Worm (Caenorhabditis elegans) whole organism, midembryonic: ENCODE measurements around the gene flp-17.
"Not testable (repeated sequence)": the region's sequence is repeated elsewhere in the genome, so short reads cannot be mapped to it uniquely, and the experiment has no call there.

Experiments used
- T22C8.4 ChIP-seq: fragments of 200-800 bp; sonication (Bioruptor generic); IDR thresholded peaks from 2 replicates; pipeline ENCODE4 v1.3.6; 2022; ENCODE audit warnings: missing genetic modification characterization, missing compliant biosample characterization
- cog-1 ChIP-seq: sonication (generic microtip); optimal IDR thresholded peaks from 2 replicates; lab custom pipeline; 2016; ENCODE audit warnings: missing genetic modification characterization, missing compliant biosample characterization
- flt-1 ChIP-seq: fragments of 200-800 bp; sonication (Bioruptor generic); IDR thresholded peaks from 2 replicates; pipeline ENCODE4 v1.3.6; 2022; ENCODE audit warnings: missing genetic modification characterization, missing compliant biosample characterization
- klf-2 ChIP-seq: fragments of 200-800 bp; sonication (Bioruptor generic); conservative IDR thresholded peaks from 2 replicates; pipeline ENCODE4 v1.3.6; 2022; ENCODE audit warnings: missing genetic modification reagents, missing genetic modification characterization, missing compliant biosample characterization
- med-1 ChIP-seq: sonication (generic microtip); optimal IDR thresholded peaks from 2 replicates; lab custom pipeline; 2017; ENCODE audit warnings: missing genetic modification characterization, mild to moderate bottlenecking, missing compliant biosample characterization, antibody characterized with exemption, missing genetic modification reagents; ENCODE audit not compliant: insufficient read depth
- ref-1 ChIP-seq: fragments of 200-800 bp; sonication (Bioruptor generic); conservative IDR thresholded peaks from 2 replicates; pipeline ENCODE4 v1.3.6; 2022; ENCODE audit warnings: missing genetic modification reagents, missing genetic modification characterization, missing compliant biosample characterization
- tab-1 ChIP-seq: fragments of 200-800 bp; sonication (Bioruptor generic); IDR thresholded peaks from 2 replicates; pipeline ENCODE4 v1.3.6; 2022; ENCODE audit warnings: missing genetic modification characterization, missing compliant biosample characterization
- ztf-23 ChIP-seq: fragments of 200-800 bp; sonication (Bioruptor generic); IDR thresholded peaks from 2 replicates; pipeline ENCODE4 v1.3.6; 2022; ENCODE audit warnings: missing genetic modification reagents, missing genetic modification characterization, missing compliant biosample characterization
- ztf-29 ChIP-seq: fragments of 200-800 bp; sonication (Bioruptor generic); IDR thresholded peaks from 2 replicates; pipeline ENCODE4 v1.3.6; 2022; ENCODE audit warnings: missing genetic modification reagents, missing genetic modification characterization, missing compliant biosample characterization

Gene flp-17

DNA sequence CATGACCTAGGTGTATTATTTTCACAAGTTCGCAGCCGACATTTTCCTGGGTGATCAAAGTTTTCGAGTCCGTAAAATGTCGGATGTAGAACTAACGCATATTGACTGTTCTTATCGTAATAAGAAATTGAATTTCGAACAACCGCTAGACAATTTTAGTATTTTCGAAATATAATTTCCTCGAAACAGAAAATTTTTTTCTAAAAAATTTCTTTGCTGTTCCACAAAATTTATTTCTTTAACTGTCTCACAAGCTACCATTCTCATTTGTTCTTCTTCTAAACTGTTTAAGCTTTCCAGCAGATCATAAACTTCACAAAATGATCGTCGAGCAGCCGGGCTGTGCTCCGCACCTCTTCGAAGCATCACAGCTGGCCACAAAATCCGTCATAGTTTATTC, 15.5 kb downstream of the flp-17 start, which contains the start of gene C52D10.3:
C52D10.3 (plus strand) TSS at position 301 of the 400 bp plus-strand sequence.
- no peak for TF ChIP-seq ref-1 (GFP tag; lab: Robert Waterston, UW)
- no peak for TF ChIP-seq med-1 (GFP tag; lab: Kevin White, UChicago)
- TF ChIP-seq T22C8.4 (GFP tag; lab: Robert Waterston, UW): no peak
- TF ChIP-seq cog-1 (tag; lab: Kevin White, UChicago): no peak
- no peak for TF ChIP-seq klf-2 (GFP tag; lab: Robert Waterston, UW)
- TF ChIP-seq flt-1 (GFP tag; lab: Robert Waterston, UW): no peak
- no peak for TF ChIP-seq tab-1 (GFP tag; lab: Robert Waterston, UW)
- TF ChIP-seq ztf-29 (GFP tag; lab: Robert Waterston, UW): no peak
- no peak for TF ChIP-seq ztf-23 (GFP tag; lab: Robert Waterston, UW)

DNA sequence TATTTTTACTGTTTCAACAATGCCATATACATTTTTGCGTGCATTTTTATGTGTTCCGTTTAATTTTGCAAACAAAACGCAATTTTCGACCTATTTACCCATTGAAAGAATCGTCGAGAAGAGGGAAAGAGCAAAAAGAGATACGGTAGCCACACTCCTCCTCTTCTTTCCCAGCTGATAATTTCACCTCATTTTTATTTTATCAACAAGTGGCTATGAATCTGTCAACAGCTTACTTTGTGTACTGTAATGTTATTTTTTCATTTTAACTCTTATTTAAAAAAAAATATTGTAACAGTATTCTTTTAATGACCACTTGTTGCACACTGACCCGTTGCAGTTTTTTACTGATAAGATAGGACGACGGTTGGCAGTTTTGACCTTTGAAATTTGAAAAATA, 16.7 kb downstream of the flp-17 start:
- TF ChIP-seq tab-1 (GFP tag; lab: Robert Waterston, UW) (no peak), med-1 (GFP tag; lab: Kevin White, UChicago) (no peak), ztf-23 (GFP tag; lab: Robert Waterston, UW) (no peak), flt-1 (GFP tag; lab: Robert Waterston, UW) (no peak), klf-2 (GFP tag; lab: Robert Waterston, UW) (no peak), ref-1 (GFP tag; lab: Robert Waterston, UW) (no peak), cog-1 (tag; lab: Kevin White, UChicago) (no peak), T22C8.4 (GFP tag; lab: Robert Waterston, UW) (no peak), ztf-29 (GFP tag; lab: Robert Waterston, UW) (no peak)

DNA sequence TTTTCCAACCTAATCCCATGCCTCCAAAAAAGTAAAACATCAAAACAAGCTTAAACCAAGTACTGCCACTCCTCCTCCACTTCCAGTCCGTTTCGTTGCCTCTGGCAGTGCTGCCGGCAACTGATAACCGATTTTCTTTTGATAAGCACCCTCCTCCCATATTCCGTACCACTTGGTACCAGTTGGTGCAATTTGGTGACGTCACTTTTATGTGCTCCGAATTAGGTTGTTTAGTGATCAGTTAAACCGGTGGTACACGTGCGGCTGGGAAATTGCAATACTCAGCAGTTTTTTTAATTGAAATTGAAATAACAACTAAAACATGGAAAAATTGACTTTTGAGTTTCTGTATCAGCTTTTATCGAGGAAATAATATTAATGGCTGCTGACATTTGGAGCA, 17.6 kb downstream of the flp-17 start:
- TF ChIP-seq ref-1 (GFP tag; lab: Robert Waterston, UW) (no peak), ztf-29 (GFP tag; lab: Robert Waterston, UW) (no peak), tab-1 (GFP tag; lab: Robert Waterston, UW) (no peak), ztf-23 (GFP tag; lab: Robert Waterston, UW) (no peak), T22C8.4 (GFP tag; lab: Robert Waterston, UW) (no peak), cog-1 (tag; lab: Kevin White, UChicago) (no peak), flt-1 (GFP tag; lab: Robert Waterston, UW) (no peak), klf-2 (GFP tag; lab: Robert Waterston, UW) (no peak), med-1 (GFP tag; lab: Kevin White, UChicago) (no peak)

DNA sequence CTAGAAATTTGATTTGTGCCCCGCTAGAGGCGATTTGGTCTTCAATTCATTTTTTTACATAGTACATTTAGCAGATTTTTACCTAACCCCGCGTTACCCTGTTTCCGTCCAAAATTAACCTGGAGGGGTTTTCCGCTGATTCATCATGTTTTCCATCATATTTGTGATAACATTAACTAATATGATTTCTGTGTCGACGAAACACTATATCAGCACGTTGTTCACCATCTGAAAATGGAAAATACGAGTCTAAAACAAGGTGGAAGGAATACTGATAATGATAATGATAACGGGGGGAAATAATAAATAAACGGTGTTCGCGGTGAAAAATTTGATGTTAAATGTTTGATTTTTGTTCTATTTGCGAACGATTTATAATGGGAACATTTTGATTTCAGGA, 20.0 kb downstream of the flp-17 start:
- TF ChIP-seq ztf-29 (GFP tag; lab: Robert Waterston, UW): no peak
- no peak for TF ChIP-seq flt-1 (GFP tag; lab: Robert Waterston, UW)
- no peak for TF ChIP-seq T22C8.4 (GFP tag; lab: Robert Waterston, UW)
- TF ChIP-seq ztf-23 (GFP tag; lab: Robert Waterston, UW): no peak
- TF ChIP-seq med-1 (GFP tag; lab: Kevin White, UChicago): no peak
- TF ChIP-seq cog-1 (tag; lab: Kevin White, UChicago): no peak

DNA sequence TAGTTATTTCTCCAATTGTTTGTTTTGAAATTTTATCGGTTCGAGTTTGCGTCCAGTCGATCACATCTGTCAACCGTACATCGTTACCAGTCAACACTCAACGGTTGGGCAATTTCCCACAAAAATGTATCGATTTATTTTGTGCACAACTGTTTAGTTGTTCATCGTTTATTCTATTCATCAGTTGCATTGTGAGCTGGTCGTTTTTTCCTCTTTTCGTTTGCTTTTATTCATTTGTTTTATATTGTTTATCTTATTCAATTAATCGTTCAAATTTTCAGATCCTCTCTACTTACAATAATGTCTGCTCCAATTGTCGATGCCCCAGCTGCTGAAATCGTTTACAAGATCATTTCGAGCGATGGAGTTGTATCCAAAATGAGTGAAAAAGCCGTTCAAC, 24.7 kb downstream of the flp-17 start, which contains the start of gene skr-12:
skr-12 (plus strand) TSS at position 301 of the 400 bp plus-strand sequence.
- TF ChIP-seq cog-1 (tag; lab: Kevin White, UChicago): no peak
- TF ChIP-seq klf-2 (GFP tag; lab: Robert Waterston, UW): no peak
- no peak for TF ChIP-seq tab-1 (GFP tag; lab: Robert Waterston, UW)
- no peak for TF ChIP-seq ref-1 (GFP tag; lab: Robert Waterston, UW)
- no peak for TF ChIP-seq T22C8.4 (GFP tag; lab: Robert Waterston, UW)
- TF ChIP-seq ztf-29 (GFP tag; lab: Robert Waterston, UW): no peak
- no peak for TF ChIP-seq flt-1 (GFP tag; lab: Robert Waterston, UW)

DNA sequence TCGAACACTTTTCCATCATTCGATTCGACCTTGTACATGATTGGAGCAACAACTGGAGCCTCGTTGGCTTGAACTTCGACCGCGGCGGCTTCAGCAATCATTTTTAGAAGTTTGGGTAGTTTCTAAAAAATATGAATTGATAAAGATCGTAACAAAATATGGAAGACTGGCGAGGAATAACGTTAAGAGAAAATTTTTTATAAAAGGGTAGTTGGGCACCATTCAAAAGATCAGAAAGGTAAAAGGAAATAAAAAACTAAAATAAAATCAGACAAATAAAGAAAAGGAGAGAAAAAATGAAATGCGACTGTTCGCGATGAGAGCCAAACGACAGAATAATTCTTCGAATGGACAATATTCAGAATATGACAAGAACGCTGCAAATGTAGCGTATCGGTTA, 26.0 kb downstream of the flp-17 start, which contains the start of gene skr-8:
skr-8 (minus strand) TSS at position 101 of the 400 bp plus-strand sequence.
- not testable (repeated sequence) for TF ChIP-seq tab-1, flt-1, klf-2 (GFP tag; lab: Robert Waterston, UW)

DNA sequence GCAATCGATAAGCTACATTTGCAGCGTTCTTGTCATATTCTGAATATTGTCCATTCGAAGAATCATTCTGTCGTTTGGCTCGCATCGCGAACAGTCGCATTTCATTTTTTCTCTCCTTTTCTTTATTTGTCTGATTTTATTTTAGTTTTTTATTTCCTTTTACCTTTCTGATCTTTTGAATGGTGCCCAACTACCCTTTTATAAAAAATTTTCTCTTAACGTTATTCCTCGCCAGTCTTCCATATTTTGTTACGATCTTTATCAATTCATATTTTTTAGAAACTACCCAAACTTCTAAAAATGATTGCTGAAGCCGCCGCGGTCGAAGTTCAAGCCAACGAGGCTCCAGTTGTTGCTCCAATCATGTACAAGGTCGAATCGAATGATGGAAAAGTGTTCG, 28.4 kb downstream of the flp-17 start, which contains the start of gene skr-9:
skr-9 (plus strand) TSS at position 301 of the 400 bp plus-strand sequence.
- not testable (repeated sequence) for TF ChIP-seq cog-1 (tag; lab: Kevin White, UChicago); med-1 (GFP tag; lab: Kevin White, UChicago); ref-1 (GFP tag; lab: Robert Waterston, UW)

DNA sequence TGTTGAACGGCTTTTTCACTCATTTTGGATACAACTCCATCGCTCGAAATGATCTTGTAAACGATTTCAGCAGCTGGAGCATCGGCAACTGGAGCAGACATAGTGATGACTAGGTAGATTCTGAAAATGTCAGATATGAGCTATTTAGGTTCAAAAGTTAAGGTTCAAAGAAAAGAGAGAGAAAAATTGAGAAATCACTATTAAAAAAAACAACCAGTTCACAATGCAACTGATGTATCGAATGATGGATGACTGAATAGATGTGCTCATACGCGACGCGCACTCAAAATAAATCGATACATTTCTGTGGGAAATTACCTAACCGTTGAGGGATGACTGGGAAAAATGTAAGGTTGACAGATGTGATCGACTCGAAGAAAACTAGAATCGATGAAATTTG, 29.2 kb downstream of the flp-17 start, which contains the start of gene skr-13:
skr-13 (minus strand) TSS at position 101 of the 400 bp plus-strand sequence.
- TF ChIP-seq klf-2 (GFP tag; lab: Robert Waterston, UW): no peak
- TF ChIP-seq med-1 (GFP tag; lab: Kevin White, UChicago): no peak
- no peak for TF ChIP-seq flt-1 (GFP tag; lab: Robert Waterston, UW)
- TF ChIP-seq cog-1 (tag; lab: Kevin White, UChicago): no peak
- TF ChIP-seq ztf-23 (GFP tag; lab: Robert Waterston, UW): no peak
- no peak for TF ChIP-seq ztf-29 (GFP tag; lab: Robert Waterston, UW)
- TF ChIP-seq T22C8.4 (GFP tag; lab: Robert Waterston, UW): no peak
- no peak for TF ChIP-seq ref-1 (GFP tag; lab: Robert Waterston, UW)
- TF ChIP-seq tab-1 (GFP tag; lab: Robert Waterston, UW): no peak

DNA sequence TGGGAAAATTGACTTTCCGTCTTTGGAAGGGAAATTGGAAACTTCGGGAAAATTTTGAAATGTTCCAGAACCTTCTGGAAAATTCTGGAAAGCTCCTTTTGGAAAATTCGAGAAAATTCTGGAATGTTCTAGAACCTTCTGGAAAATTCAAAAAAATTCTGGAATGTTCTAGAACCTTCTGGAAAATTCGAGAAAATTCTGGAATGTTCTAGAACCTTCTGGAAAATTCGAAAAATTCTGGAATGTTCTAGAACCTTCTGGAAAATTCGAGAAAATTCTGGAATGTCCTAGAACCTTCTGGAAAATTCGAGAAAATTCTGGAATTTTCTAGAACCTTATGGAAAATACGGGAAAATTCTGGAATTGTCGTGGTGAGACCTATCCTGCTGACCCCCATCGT, 36.1 kb downstream of the flp-17 start:
- TF ChIP-seq flt-1 (GFP tag; lab: Robert Waterston, UW): peak; percentile 83; the same call in 1 of the 2 replicates
